Worm (Caenorhabditis elegans): ENCODE measurements around the gene unc-22.

ce11 chrIV:11937087-11937486 is 73.7 kb downstream of the unc-22 start, which contains the start of gene slc-5A12:
- TF ChIP-seq ztf-4 (tag; optimal IDR thresholded peaks at IDR 0.05) (no peak), zag-1 (tag; optimal IDR thresholded peaks at IDR 0.05) (no peak), nhr-76 (tag; optimal IDR thresholded peaks at IDR 0.05) (no peak), ceh-28 (tag; optimal IDR thresholded peaks at IDR 0.05) (no peak), ZK546.5 (tag; optimal IDR thresholded peaks at IDR 0.05) (no peak), lsy-12 (tag; optimal IDR thresholded peaks at IDR 0.05) (no peak), nhr-77 (tag; optimal IDR thresholded peaks at IDR 0.05) (no peak), aly-2 (tag; optimal IDR thresholded peaks at IDR 0.05) (no peak), pha-4 (tag; optimal IDR thresholded peaks at IDR 0.05) (no peak), tbx-2 (tag; optimal IDR thresholded peaks at IDR 0.05) (no peak), nfya-1 (tag; optimal IDR thresholded peaks at IDR 0.05; ENCODE audit: insufficient read depth) (no peak)
